Worm (Caenorhabditis elegans) whole organism, mixed stage, embryonic: ENCODE data around the gene rps-3.

Experiments used
- M03D4.4 ChIP-seq: sonication (generic microtip); optimal IDR thresholded peaks from 2 replicates; lab custom pipeline; 2017; ENCODE audit warnings: mild to moderate bottlenecking, missing genetic modification characterization, missing compliant biosample characterization
- bed-3 ChIP-seq: fragments of 200-800 bp; sonication (Bioruptor generic); optimal IDR thresholded peaks from 3 replicates; lab custom pipeline; 2018; ENCODE audit warnings: mild to moderate bottlenecking, missing genetic modification characterization, moderate library complexity, missing compliant biosample characterization
- blmp-1 ChIP-seq: fragments of 150-350 bp; optimal IDR thresholded peaks from 2 replicates; lab custom pipeline; 2014; ENCODE audit warnings: missing biosample characterization, missing genetic modification characterization
- ceh-39 ChIP-seq: fragments of 150-350 bp; optimal IDR thresholded peaks from 2 replicates; lab custom pipeline; 2014; ENCODE audit warnings: missing biosample characterization, missing genetic modification characterization
- ceh-43 ChIP-seq: fragments of 200-800 bp; sonication (Bioruptor generic); optimal IDR thresholded peaks from 2 replicates; lab custom pipeline; 2018; ENCODE audit warnings: mild to moderate bottlenecking, missing genetic modification characterization, moderate library complexity, missing compliant biosample characterization
- ces-1 ChIP-seq: fragments of 150-350 bp; optimal IDR thresholded peaks from 2 replicates; lab custom pipeline; 2014; ENCODE audit warnings: missing biosample characterization, missing genetic modification reagents, missing genetic modification characterization
- cnd-1 ChIP-seq: fragments of 200-800 bp; sonication (Bioruptor generic); optimal IDR thresholded peaks from 2 replicates; lab custom pipeline; 2018; ENCODE audit warnings: mild to moderate bottlenecking, missing genetic modification characterization, missing compliant biosample characterization
- drap-1 ChIP-seq: fragments of 200-800 bp; sonication (Bioruptor generic); optimal IDR thresholded peaks from 3 replicates; lab custom pipeline; 2018; ENCODE audit warnings: mild to moderate bottlenecking, missing genetic modification characterization, missing compliant biosample characterization
- elt-1 ChIP-seq: sonication (generic microtip); optimal IDR thresholded peaks from 2 replicates; lab custom pipeline; 2017; ENCODE audit warnings: missing genetic modification characterization, mild to moderate bottlenecking, missing compliant biosample characterization, antibody characterized with exemption, moderate library complexity, borderline replicate concordance; ENCODE audit not compliant: insufficient read depth
- elt-3 ChIP-seq: fragments of 150-350 bp; optimal IDR thresholded peaks from 2 replicates; lab custom pipeline; 2014; ENCODE audit warnings: missing biosample characterization, missing genetic modification characterization
- flh-1 ChIP-seq: fragments of 200-800 bp; sonication (Bioruptor generic); optimal IDR thresholded peaks from 2 replicates; lab custom pipeline; 2018; ENCODE audit warnings: mild to moderate bottlenecking, missing genetic modification characterization, moderate library complexity, missing compliant biosample characterization
- hlh-1 ChIP-seq: fragments of 150-350 bp; optimal IDR thresholded peaks from 2 replicates; lab custom pipeline; 2014; ENCODE audit warnings: missing biosample characterization, missing genetic modification reagents, missing genetic modification characterization
- lin-13 ChIP-seq: fragments of 150-350 bp; optimal IDR thresholded peaks from 2 replicates; lab custom pipeline; 2014; ENCODE audit warnings: missing biosample characterization, missing genetic modification characterization
- lin-32 ChIP-seq: fragments of 200-800 bp; sonication (Bioruptor generic); optimal IDR thresholded peaks from 2 replicates; lab custom pipeline; 2018; ENCODE audit warnings: mild to moderate bottlenecking, missing genetic modification characterization, missing compliant biosample characterization
- lsy-2 ChIP-seq: fragments of 150-350 bp; optimal IDR thresholded peaks from 2 replicates; lab custom pipeline; 2014; ENCODE audit warnings: missing biosample characterization, missing genetic modification characterization
- mab-5 ChIP-seq: fragments of 150-350 bp; optimal IDR thresholded peaks from 2 replicates; lab custom pipeline; 2014; ENCODE audit warnings: missing biosample characterization, missing genetic modification characterization
- mep-1 ChIP-seq: fragments of 150-350 bp; optimal IDR thresholded peaks from 2 replicates; lab custom pipeline; 2017; ENCODE audit warnings: missing biosample characterization, missing genetic modification reagents, missing genetic modification characterization, inconsistent platforms
- mls-2 ChIP-seq: sonication (generic microtip); optimal IDR thresholded peaks from 2 replicates; lab custom pipeline; 2016; ENCODE audit warnings: mild to moderate bottlenecking, missing genetic modification characterization, moderate library complexity, missing compliant biosample characterization
- nhr-12 ChIP-seq: fragments of 150-350 bp; optimal IDR thresholded peaks from 2 replicates; lab custom pipeline; 2014; ENCODE audit warnings: missing biosample characterization, missing genetic modification characterization
- nhr-2 ChIP-seq: fragments of 150-350 bp; optimal IDR thresholded peaks from 2 replicates; lab custom pipeline; 2014; ENCODE audit warnings: missing biosample characterization, missing genetic modification characterization
- nhr-237 ChIP-seq: fragments of 150-350 bp; optimal IDR thresholded peaks from 2 replicates; lab custom pipeline; 2014; ENCODE audit warnings: missing biosample characterization, missing genetic modification characterization
- nhr-28 ChIP-seq: fragments of 150-350 bp; optimal IDR thresholded peaks from 2 replicates; lab custom pipeline; 2014; ENCODE audit warnings: missing biosample characterization, missing genetic modification characterization
- pha-4 ChIP-seq: fragments of 150-350 bp; optimal IDR thresholded peaks from 2 replicates; lab custom pipeline; 2018; ENCODE audit warnings: missing biosample characterization, missing genetic modification reagents, missing genetic modification characterization
- sem-2 ChIP-seq: fragments of 200-800 bp; sonication (Bioruptor generic); optimal IDR thresholded peaks from 2 replicates; lab custom pipeline; 2018; ENCODE audit warnings: mild to moderate bottlenecking, missing genetic modification characterization, missing compliant biosample characterization
- snpc-4 ChIP-seq: fragments of 150-350 bp; optimal IDR thresholded peaks from 2 replicates; lab custom pipeline; 2014; ENCODE audit warnings: missing biosample characterization, missing genetic modification characterization
- sptf-1 ChIP-seq: sonication (generic microtip); optimal IDR thresholded peaks from 2 replicates; lab custom pipeline; 2017; ENCODE audit warnings: mild to moderate bottlenecking, missing genetic modification characterization, moderate library complexity, missing compliant biosample characterization
- tbx-8 ChIP-seq: fragments of 200-800 bp; sonication (Bioruptor generic); optimal IDR thresholded peaks from 2 replicates; lab custom pipeline; 2018; ENCODE audit warnings: mild to moderate bottlenecking, missing genetic modification characterization, moderate library complexity, missing compliant biosample characterization
- unc-120 ChIP-seq: sonication (generic microtip); optimal IDR thresholded peaks from 2 replicates; lab custom pipeline; 2017; ENCODE audit warnings: missing genetic modification characterization, missing compliant biosample characterization; ENCODE audit not compliant: poor library complexity, severe bottlenecking
- unc-39 ChIP-seq: fragments of 150-350 bp; optimal IDR thresholded peaks from 2 replicates; lab custom pipeline; 2014; ENCODE audit warnings: missing biosample characterization, missing genetic modification characterization
- unc-62 ChIP-seq: fragments of 150-350 bp; optimal IDR thresholded peaks from 2 replicates; lab custom pipeline; 2014; ENCODE audit warnings: missing biosample characterization, missing genetic modification reagents, missing genetic modification characterization

Gene rps-3

ce11 chrIII:6207046-6207445 is 443 bp downstream of the rps-3 start:
- TF ChIP-seq mab-5 (tag; lab: Kevin White, UChicago) (no peak), unc-120 (tag; lab: Kevin White, UChicago) (no peak), elt-3 (no peak), nhr-28 (no peak), M03D4.4 (tag; lab: Kevin White, UChicago) (no peak)

DNA sequence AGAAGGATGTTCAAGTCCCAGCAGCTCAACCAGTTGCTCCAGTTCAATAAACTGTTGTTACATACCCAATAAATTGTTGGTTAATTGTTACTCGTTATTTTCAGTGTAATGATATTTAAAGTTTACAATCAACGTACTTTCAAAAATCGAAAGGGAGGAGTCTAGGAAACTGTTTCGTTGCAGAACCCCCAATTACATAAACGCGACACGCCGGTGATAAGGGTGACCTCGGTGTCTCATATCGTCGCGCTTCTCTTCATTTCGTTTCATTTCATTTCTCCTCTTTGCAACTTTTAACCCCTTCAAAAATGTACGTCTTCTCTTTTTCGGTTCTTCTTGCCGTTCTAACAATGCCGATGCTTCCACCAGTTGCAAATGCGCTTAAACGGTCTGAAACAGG is 1.3 kb downstream of the rps-3 start, which contains the start of gene C23G10.2:
Gene C23G10.2 (plus strand): TSS at position 184 of the 400 bp plus-strand sequence.
- TF ChIP-seq nhr-28, result no peak
- no peak for TF ChIP-seq sem-2 (GFP tag; lab: Kevin White, UChicago)
- TF ChIP-seq snpc-4, result no peak
- TF ChIP-seq unc-39 (tag; lab: Kevin White, UChicago), result no peak
- TF ChIP-seq hlh-1, result no peak
- no peak for TF ChIP-seq sptf-1 (tag; lab: Kevin White, UChicago)
- TF ChIP-seq nhr-12 (tag; lab: Kevin White, UChicago), result no peak
- TF ChIP-seq mab-5 (tag; lab: Kevin White, UChicago), result no peak
- TF ChIP-seq lin-32 (GFP tag; lab: Kevin White, UChicago), result no peak
- TF ChIP-seq ceh-39 (tag; lab: Kevin White, UChicago), result no peak
- TF ChIP-seq ceh-43 (GFP tag; lab: Kevin White, UChicago), result no peak
- TF ChIP-seq cnd-1 (tag; lab: Kevin White, UChicago), result no peak
- no peak for TF ChIP-seq mep-1 (tag; lab: Kevin White, UChicago)
- no peak for TF ChIP-seq nhr-2 (tag; lab: Kevin White, UChicago)

DNA sequence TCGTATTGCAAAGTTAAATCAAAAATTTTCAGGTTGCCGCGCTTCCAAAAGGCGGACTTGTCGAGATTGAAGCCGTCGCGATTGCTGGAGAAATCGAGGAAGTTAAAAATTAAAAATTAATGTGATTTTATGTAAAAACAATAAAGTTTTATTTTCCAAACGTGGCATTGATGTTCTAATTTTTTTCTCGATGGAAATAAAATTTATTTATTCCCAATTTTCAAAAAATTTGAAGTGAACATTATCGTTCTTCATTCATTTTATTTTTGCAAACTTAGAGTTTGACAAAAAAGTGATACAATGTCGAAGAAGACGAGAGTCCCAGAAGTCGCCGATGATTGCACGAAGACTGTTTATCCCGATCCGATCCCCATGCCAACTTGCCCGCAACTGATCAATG is 2.4 kb downstream of the rps-3 start, which contains the start of gene C23G10.1:
Gene C23G10.1 (plus strand): TSS at position 301 of the 400 bp plus-strand sequence.
- TF ChIP-seq unc-120 (tag; lab: Kevin White, UChicago), result no peak
- TF ChIP-seq blmp-1 (tag; lab: Kevin White, UChicago), result no peak
- no peak for TF ChIP-seq ces-1 (GFP tag; lab: Kevin White, UChicago)
- TF ChIP-seq mep-1 (tag; lab: Kevin White, UChicago), result no peak
- TF ChIP-seq lsy-2, result no peak
- TF ChIP-seq bed-3, result no peak
- TF ChIP-seq nhr-2 (tag; lab: Kevin White, UChicago), result no peak
- no peak for TF ChIP-seq flh-1 (GFP tag; lab: Kevin White, UChicago)
- TF ChIP-seq elt-3, result no peak

DNA sequence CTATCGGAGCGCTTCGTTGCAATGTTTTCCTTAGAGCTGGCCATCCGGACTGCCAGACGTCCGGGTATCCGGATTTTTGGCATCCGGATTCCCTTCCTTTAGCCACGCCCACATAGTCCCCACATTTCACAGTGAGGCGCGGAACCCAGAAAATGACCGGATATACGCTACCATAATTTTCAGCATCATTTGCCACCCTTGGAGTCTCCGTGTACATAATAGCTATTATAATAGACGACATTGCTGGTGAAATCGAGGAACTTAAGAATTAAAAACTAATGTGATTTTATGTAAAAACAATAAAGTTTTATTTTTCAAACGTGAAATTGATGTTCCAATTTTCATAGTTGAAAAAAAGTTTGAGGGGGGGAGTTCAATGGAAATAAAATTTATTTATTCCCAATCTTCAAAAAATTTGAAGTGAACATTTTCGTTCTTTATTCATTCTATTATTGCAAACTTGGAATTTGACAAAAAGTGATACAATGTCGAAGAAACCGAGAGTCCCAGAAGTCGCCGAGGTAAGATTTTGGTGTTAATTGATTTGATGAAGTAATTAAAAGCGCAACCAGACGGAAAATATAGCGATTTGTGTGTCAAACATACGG is 3.7 kb downstream of the rps-3 start:
- TF ChIP-seq ceh-39 (tag; lab: Kevin White, UChicago) (no peak), nhr-12 (tag; lab: Kevin White, UChicago) (no peak), mep-1 (tag; lab: Kevin White, UChicago) (no peak), tbx-8 (GFP tag; lab: Kevin White, UChicago) (no peak), mls-2 (no peak), nhr-2 (tag; lab: Kevin White, UChicago) (no peak), elt-1 (tag; lab: Kevin White, UChicago) (no peak), drap-1 (GFP tag; lab: Kevin White, UChicago) (no peak), flh-1 (GFP tag; lab: Kevin White, UChicago) (no peak), blmp-1 (tag; lab: Kevin White, UChicago) (no peak), sptf-1 (tag; lab: Kevin White, UChicago) (no peak)

ce11 chrIII:6213915-6214314 is 7.3 kb downstream of the rps-3 start, which contains the start of gene C23G10.10:
C23G10.10 (minus strand) TSS chrIII:6214015.
- TF ChIP-seq snpc-4, result no peak
- TF ChIP-seq unc-120 (tag; lab: Kevin White, UChicago), result no peak
- TF ChIP-seq tbx-8 (GFP tag; lab: Kevin White, UChicago), result no peak
- no peak for TF ChIP-seq mep-1 (tag; lab: Kevin White, UChicago)
- TF ChIP-seq elt-1 (tag; lab: Kevin White, UChicago), result no peak
- TF ChIP-seq lsy-2, result no peak
- TF ChIP-seq cnd-1 (tag; lab: Kevin White, UChicago), result no peak
- no peak for TF ChIP-seq lin-13
- no peak for TF ChIP-seq ceh-39 (tag; lab: Kevin White, UChicago)
- no peak for TF ChIP-seq sem-2 (GFP tag; lab: Kevin White, UChicago)
- TF ChIP-seq flh-1 (GFP tag; lab: Kevin White, UChicago), result no peak
- no peak for TF ChIP-seq pha-4 (tag; lab: Kevin White, UChicago)
- no peak for TF ChIP-seq unc-39 (tag; lab: Kevin White, UChicago)
- no peak for TF ChIP-seq nhr-237 (tag; lab: Kevin White, UChicago)
- no peak for TF ChIP-seq unc-62 (GFP tag; lab: Kevin White, UChicago)
- no peak for TF ChIP-seq bed-3
- no peak for TF ChIP-seq M03D4.4 (tag; lab: Kevin White, UChicago)
- no peak for TF ChIP-seq blmp-1 (tag; lab: Kevin White, UChicago)
- TF ChIP-seq nhr-2 (tag; lab: Kevin White, UChicago), result no peak
